Worm (Caenorhabditis elegans): ENCODE data around the gene chtb-1.

DNA sequence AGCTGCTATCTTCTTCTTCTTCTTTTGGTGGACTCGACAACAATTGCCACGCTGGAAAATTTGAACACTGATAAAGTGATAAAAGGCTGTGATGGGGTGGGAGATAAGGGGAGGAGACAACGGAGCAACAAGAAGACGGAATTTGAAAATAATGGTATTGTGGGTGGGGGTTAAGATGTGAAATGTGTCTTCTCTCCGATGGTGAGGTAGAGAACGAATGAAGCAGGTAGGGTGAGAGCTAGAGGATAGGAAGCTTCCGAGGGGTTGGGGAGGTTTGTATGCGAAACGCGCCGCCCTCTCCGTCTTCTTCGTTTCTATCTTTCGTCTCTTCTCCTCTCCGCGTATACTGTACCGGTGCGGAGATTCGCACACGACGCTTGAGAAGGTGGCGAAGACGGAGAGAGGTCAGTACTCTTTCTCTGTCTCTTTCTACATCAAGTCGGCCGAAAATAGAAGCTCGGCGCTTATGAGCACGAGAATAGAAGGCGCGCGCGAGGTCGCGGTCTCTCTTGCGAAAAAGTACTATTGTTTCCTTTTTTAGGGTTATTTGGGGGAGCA, at the start of gene chtb-1:
- TF ChIP-seq nhr-237 (tag; optimal IDR thresholded peaks at IDR 0.05): no peak
- no peak for TF ChIP-seq dpl-1 (GFP tag; optimal IDR thresholded peaks at IDR 0.05)
- no peak for TF ChIP-seq snpc-4 (tag; optimal IDR thresholded peaks at IDR 0.05)
- no peak for TF ChIP-seq aly-2 (tag; optimal IDR thresholded peaks at IDR 0.05)

Measured in whole organism, L1 larva.